Fruit fly (Drosophila melanogaster) whole organism, prepupa: ENCODE data around the gene RabGGTa.
A peak's percentile ranks its signal among the peaks of the same experiment; 100 is the strongest.

Experiments used
- Blimp-1 ChIP-seq: fragments of 200-800 bp; sonication (Bioruptor generic); optimal IDR thresholded peaks from 3 replicates; lab custom pipeline; 2017; ENCODE audit warnings: missing biosample characterization, missing genetic modification characterization, mild to moderate bottlenecking, moderate library complexity, missing genetic modification reagents
- CG10669 ChIP-seq: fragments of 200-800 bp; sonication (Bioruptor generic); optimal IDR thresholded peaks from 3 replicates; lab custom pipeline; 2018; ENCODE audit warnings: missing biosample characterization, mild to moderate bottlenecking, missing genetic modification characterization, moderate library complexity
- CG11762 ChIP-seq: fragments of 200-800 bp; sonication (Bioruptor generic); optimal IDR thresholded peaks from 3 replicates; lab custom pipeline; 2016; ENCODE audit warnings: missing biosample characterization, missing genetic modification characterization; ENCODE audit not compliant: insufficient read depth
- CG11902 ChIP-seq: fragments of 200-800 bp; sonication (Bioruptor generic); optimal IDR thresholded peaks from 3 replicates; lab custom pipeline; 2016; ENCODE audit warnings: missing biosample characterization, missing genetic modification characterization
- CG15336 ChIP-seq: fragments of 200-800 bp; sonication (Bioruptor generic); IDR thresholded peaks from 2 replicates; pipeline ENCODE4 v1.3.6; 2022; ENCODE audit warnings: missing biosample characterization, missing genetic modification characterization
- CG1621 ChIP-seq: fragments of 200-800 bp; sonication (Bioruptor generic); optimal IDR thresholded peaks from 3 replicates; lab custom pipeline; 2018; ENCODE audit warnings: missing biosample characterization, mild to moderate bottlenecking, missing genetic modification characterization
- CG16779 ChIP-seq: fragments of 200-800 bp; sonication (Bioruptor generic); optimal IDR thresholded peaks from 3 replicates; lab custom pipeline; 2017; ENCODE audit warnings: missing biosample characterization, mild to moderate bottlenecking, missing genetic modification characterization
- CG3032 ChIP-seq: fragments of 200-800 bp; optimal IDR thresholded peaks from 2 replicates; lab custom pipeline; 2019; ENCODE audit warnings: missing biosample characterization, mild to moderate bottlenecking, missing genetic modification characterization, moderate library complexity
- CG31627 ChIP-seq: fragments of 200-800 bp; sonication (Bioruptor generic); optimal IDR thresholded peaks from 3 replicates; lab custom pipeline; 2016; ENCODE audit warnings: missing biosample characterization, missing genetic modification characterization
- CG32006 ChIP-seq: fragments of 200-800 bp; sonication (Bioruptor generic); optimal IDR thresholded peaks from 3 replicates; lab custom pipeline; 2017; ENCODE audit warnings: missing biosample characterization, mild to moderate bottlenecking, missing genetic modification characterization
- CG34406 ChIP-seq: fragments of 200-800 bp; sonication (Bioruptor generic); optimal IDR thresholded peaks from 3 replicates; lab custom pipeline; 2016; ENCODE audit warnings: missing biosample characterization, missing genetic modification characterization
- CG3919 ChIP-seq: fragments of 200-800 bp; sonication (Bioruptor generic); optimal IDR thresholded peaks from 3 replicates; lab custom pipeline; 2016; ENCODE audit warnings: missing biosample characterization, missing genetic modification characterization
- CG4318 ChIP-seq: fragments of 200-800 bp; sonication (Bioruptor generic); optimal IDR thresholded peaks from 3 replicates; lab custom pipeline; 2017; ENCODE audit warnings: missing biosample characterization, mild to moderate bottlenecking, missing genetic modification characterization
- CG6163 ChIP-seq: fragments of 200-800 bp; sonication (Bioruptor generic); IDR thresholded peaks from 3 replicates; pipeline ENCODE4 v1.3.6; 2022; ENCODE audit warnings: missing biosample characterization, missing genetic modification characterization
- CG6276 ChIP-seq: fragments of 200-800 bp; sonication (Bioruptor generic); optimal IDR thresholded peaks from 2 replicates; lab custom pipeline; 2017; ENCODE audit warnings: missing biosample characterization, mild to moderate bottlenecking, missing genetic modification characterization
- CG6808 ChIP-seq: fragments of 200-800 bp; sonication (Bioruptor generic); optimal IDR thresholded peaks from 3 replicates; lab custom pipeline; 2017; ENCODE audit warnings: missing biosample characterization, missing genetic modification characterization, mild to moderate bottlenecking, moderate library complexity, missing genetic modification reagents
- CG6854 ChIP-seq: fragments of 200-800 bp; sonication (Bioruptor generic); optimal IDR thresholded peaks from 2 replicates; lab custom pipeline; 2017; ENCODE audit warnings: missing biosample characterization, mild to moderate bottlenecking, missing genetic modification characterization
- CG7368 ChIP-seq: fragments of 200-800 bp; sonication (Bioruptor generic); optimal IDR thresholded peaks from 3 replicates; lab custom pipeline; 2016; ENCODE audit warnings: missing biosample characterization, missing genetic modification characterization
- CG8119 ChIP-seq: fragments of 200-800 bp; sonication (Bioruptor generic); IDR thresholded peaks from 3 replicates; pipeline ENCODE4 v1.3.6; 2022; ENCODE audit warnings: missing biosample characterization, missing genetic modification characterization
- CG8319 ChIP-seq: fragments of 200-800 bp; sonication (Bioruptor generic); optimal IDR thresholded peaks from 3 replicates; lab custom pipeline; 2016; ENCODE audit warnings: missing biosample characterization, missing genetic modification characterization
- CG8632 ChIP-seq: fragments of 200-800 bp; sonication (Bioruptor generic); optimal IDR thresholded peaks from 3 replicates; lab custom pipeline; 2016; ENCODE audit warnings: missing biosample characterization, missing genetic modification characterization
- Eip75B ChIP-seq: fragments of 200-800 bp; sonication (Bioruptor generic); optimal IDR thresholded peaks from 3 replicates; lab custom pipeline; 2016; ENCODE audit warnings: missing biosample characterization, missing genetic modification characterization
- Eip78C ChIP-seq: fragments of 200-800 bp; sonication (Bioruptor generic); peaks from one replicate; lab custom pipeline; 2016; ENCODE audit warnings: missing biosample characterization, missing genetic modification characterization
- Eip93F ChIP-seq: fragments of 200-800 bp; sonication (Bioruptor generic); optimal IDR thresholded peaks from 2 replicates; lab custom pipeline; 2016; ENCODE audit warnings: missing biosample characterization, mild to moderate bottlenecking, missing genetic modification characterization
- Ets21C ChIP-seq: fragments of 200-800 bp; sonication (Bioruptor generic); optimal IDR thresholded peaks from 3 replicates; lab custom pipeline; 2016; ENCODE audit warnings: missing biosample characterization, missing genetic modification characterization
- Gug ChIP-seq: fragments of 200-800 bp; sonication (Bioruptor generic); IDR thresholded peaks from 2 replicates; pipeline ENCODE4 v1.3.6; 2022; ENCODE audit warnings: missing biosample characterization, missing genetic modification characterization
- Hr39 ChIP-seq: fragments of 200-800 bp; sonication (Bioruptor generic); optimal IDR thresholded peaks from 2 replicates; lab custom pipeline; 2016; ENCODE audit warnings: missing biosample characterization, missing genetic modification characterization
- Lpt ChIP-seq: fragments of 200-800 bp; sonication (Bioruptor generic); optimal IDR thresholded peaks from 3 replicates; lab custom pipeline; 2016; ENCODE audit warnings: missing biosample characterization, missing genetic modification characterization
- Met ChIP-seq: fragments of 200-800 bp; sonication (Bioruptor generic); optimal IDR thresholded peaks from 3 replicates; lab custom pipeline; 2016; ENCODE audit warnings: missing biosample characterization, missing genetic modification characterization
- OdsH ChIP-seq: fragments of 200-800 bp; sonication (Bioruptor generic); optimal IDR thresholded peaks from 3 replicates; lab custom pipeline; 2016; ENCODE audit warnings: missing biosample characterization, missing genetic modification characterization
- Smox ChIP-seq: fragments of 200-800 bp; sonication (Bioruptor generic); optimal IDR thresholded peaks from 3 replicates; lab custom pipeline; 2016; ENCODE audit warnings: missing biosample characterization, missing genetic modification characterization
- Sox102F ChIP-seq: fragments of 200-800 bp; sonication (Bioruptor generic); optimal IDR thresholded peaks from 2 replicates; lab custom pipeline; 2016; ENCODE audit warnings: missing biosample characterization, mild to moderate bottlenecking, missing genetic modification characterization
- Sox14 ChIP-seq: fragments of 200-800 bp; sonication (Bioruptor generic); optimal IDR thresholded peaks from 3 replicates; lab custom pipeline; 2016; ENCODE audit warnings: missing biosample characterization, missing genetic modification characterization
- Sox15 ChIP-seq: fragments of 200-800 bp; sonication (Bioruptor generic); optimal IDR thresholded peaks from 3 replicates; lab custom pipeline; 2016; ENCODE audit warnings: missing biosample characterization, missing genetic modification characterization
- achi ChIP-seq: fragments of 200-800 bp; sonication (Bioruptor generic); optimal IDR thresholded peaks from 3 replicates; lab custom pipeline; 2016; ENCODE audit warnings: missing biosample characterization, missing genetic modification characterization
- acj6 ChIP-seq: fragments of 200-800 bp; sonication (Bioruptor generic); optimal IDR thresholded peaks from 3 replicates; lab custom pipeline; 2016; ENCODE audit warnings: missing biosample characterization, missing genetic modification characterization
- cyc ChIP-seq: fragments of 200-800 bp; sonication (Bioruptor generic); optimal IDR thresholded peaks from 3 replicates; lab custom pipeline; 2016; ENCODE audit warnings: missing biosample characterization, missing genetic modification characterization
- dac ChIP-seq: fragments of 200-800 bp; sonication (Bioruptor generic); optimal IDR thresholded peaks from 2 replicates; lab custom pipeline; 2017; ENCODE audit warnings: missing biosample characterization, mild to moderate bottlenecking, missing genetic modification characterization
- dsx ChIP-seq: fragments of 200-800 bp; optimal IDR thresholded peaks from 3 replicates; lab custom pipeline; 2019; ENCODE audit warnings: missing biosample characterization, mild to moderate bottlenecking, missing genetic modification characterization, moderate library complexity; ENCODE audit not compliant: poor library complexity, severe bottlenecking
- eg ChIP-seq: fragments of 200-800 bp; sonication (Bioruptor generic); IDR thresholded peaks from 3 replicates; pipeline ENCODE4 v1.3.6; 2022; ENCODE audit warnings: missing biosample characterization, missing genetic modification characterization
- fd59A ChIP-seq: fragments of 200-800 bp; sonication (Bioruptor generic); optimal IDR thresholded peaks from 2 replicates; lab custom pipeline; 2017; ENCODE audit warnings: missing biosample characterization, mild to moderate bottlenecking, missing genetic modification characterization, missing genetic modification reagents
- fd85E ChIP-seq: fragments of 200-800 bp; sonication (Bioruptor generic); optimal IDR thresholded peaks from 3 replicates; lab custom pipeline; 2016; ENCODE audit warnings: missing biosample characterization, missing genetic modification characterization
- lz ChIP-seq: fragments of 200-800 bp; sonication (Bioruptor generic); optimal IDR thresholded peaks from 3 replicates; lab custom pipeline; 2016; ENCODE audit warnings: missing biosample characterization, missing genetic modification characterization
- net ChIP-seq: fragments of 200-800 bp; sonication (Bioruptor generic); optimal IDR thresholded peaks from 3 replicates; lab custom pipeline; 2016; ENCODE audit warnings: missing biosample characterization, missing genetic modification characterization
- pdm3 ChIP-seq: fragments of 200-800 bp; sonication (Bioruptor generic); optimal IDR thresholded peaks from 3 replicates; lab custom pipeline; 2016; ENCODE audit warnings: missing biosample characterization, missing genetic modification characterization
- salr ChIP-seq, 2 experiments: fragments of 200-800 bp; sonication (Bioruptor generic); optimal IDR thresholded peaks; 3 replicates each; lab custom pipeline; 2016 to 2018; ENCODE audit warnings: missing biosample characterization in 2 of 2, missing genetic modification characterization in 2 of 2, mild to moderate bottlenecking in 1 of 2
- ss ChIP-seq, 2 experiments: fragments of 200-800 bp; sonication (Bioruptor generic); optimal IDR thresholded peaks; 2 replicates in 1 of 2; 3 replicates in 1 of 2; lab custom pipeline; 2017 to 2018; ENCODE audit warnings: mild to moderate bottlenecking in 2 of 2, missing biosample characterization in 2 of 2, missing genetic modification characterization in 2 of 2, moderate library complexity in 1 of 2
- svp ChIP-seq: fragments of 200-800 bp; sonication (Bioruptor generic); peaks from one replicate; lab custom pipeline; 2016; ENCODE audit warnings: missing biosample characterization, missing genetic modification characterization

RabGGTa gene

DNA sequence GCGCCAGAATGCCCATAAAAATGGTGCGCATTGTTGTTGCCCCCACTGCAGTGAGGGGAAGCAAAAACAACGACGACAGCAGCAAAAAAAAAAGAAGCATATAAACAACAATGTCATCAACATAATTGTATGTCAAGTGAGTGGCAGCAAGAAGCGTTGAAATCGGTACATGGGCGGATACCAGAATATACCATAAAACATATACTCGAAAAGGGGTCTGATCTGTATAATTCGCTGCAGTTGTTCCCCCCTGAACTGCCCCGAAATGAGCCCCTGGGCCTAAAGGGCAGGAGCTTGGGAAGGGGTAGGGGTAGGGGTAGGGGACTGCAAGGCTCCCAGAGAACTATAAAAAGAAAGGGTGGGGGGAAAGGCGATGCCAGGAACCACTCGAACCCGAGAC, 16.0 kb upstream of the RabGGTa start (continued):
- no peak for TF ChIP-seq Hr39 (GFP tag; lab: Kevin White, UChicago)
- TF ChIP-seq CG6808 (GFP tag; lab: Kevin White, UChicago): peak; percentile 85
- no peak for TF ChIP-seq CG32006
- peak; percentile 37 for TF ChIP-seq CG3032 (tag; lab: Kevin White, UChicago)
- no peak for TF ChIP-seq CG15336
- no peak for TF ChIP-seq pdm3
- no peak for TF ChIP-seq fd85E (GFP tag; lab: Kevin White, UChicago)
- no peak for TF ChIP-seq Ets21C
- TF ChIP-seq CG3919 (GFP tag; lab: Kevin White, UChicago): peak; percentile 54
- TF ChIP-seq Sox102F (GFP tag; lab: Kevin White, UChicago): peak; percentile 12
- TF ChIP-seq dsx (GFP tag; lab: Kevin White, UChicago): peak; percentile 94
- TF ChIP-seq CG31627 (GFP tag; lab: Kevin White, UChicago): no peak
- no peak for TF ChIP-seq Smox (GFP tag; lab: Kevin White, UChicago)
- TF ChIP-seq Eip93F (GFP tag; lab: Kevin White, UChicago): no peak
- peak; percentile 16 for TF ChIP-seq acj6 (GFP tag; lab: Kevin White, UChicago)
- TF ChIP-seq CG8119 (GFP tag; lab: Robert Waterston, UW): no peak
- no peak for TF ChIP-seq CG8632 (GFP tag; lab: Kevin White, UChicago)
- TF ChIP-seq CG6276 (GFP tag; lab: Kevin White, UChicago): no peak
- no peak for TF ChIP-seq lz
- TF ChIP-seq CG6854: peak; percentile 37
- no peak for TF ChIP-seq CG11902 (GFP tag; lab: Kevin White, UChicago)
- TF ChIP-seq net (GFP tag; lab: Kevin White, UChicago): peak; percentile 28
- TF ChIP-seq salr (GFP tag; optimal IDR thresholded peaks at IDR 0.05; lab: Kevin White, UChicago): peak in 1 of 2 experiments; percentile 51
- TF ChIP-seq Blimp-1: no peak
- no peak for TF ChIP-seq Met
- no peak for TF ChIP-seq fd59A
- TF ChIP-seq Sox14 (GFP tag; lab: Kevin White, UChicago): no peak
- TF ChIP-seq OdsH (GFP tag; lab: Kevin White, UChicago): no peak
- TF ChIP-seq CG10669: peak; percentile 41
- no peak for TF ChIP-seq Lpt (GFP tag; lab: Kevin White, UChicago)
- no peak for TF ChIP-seq CG16779 (tag; lab: Kevin White, UChicago)
- no peak for TF ChIP-seq svp
- peak; percentile 12 for TF ChIP-seq CG7368 (GFP tag; lab: Kevin White, UChicago)
- TF ChIP-seq Gug (GFP tag; lab: Robert Waterston, UW): no peak
- peak; percentile 8 for TF ChIP-seq CG34406 (GFP tag; lab: Kevin White, UChicago)
- TF ChIP-seq, all 60 proteins: peak for 25

DNA sequence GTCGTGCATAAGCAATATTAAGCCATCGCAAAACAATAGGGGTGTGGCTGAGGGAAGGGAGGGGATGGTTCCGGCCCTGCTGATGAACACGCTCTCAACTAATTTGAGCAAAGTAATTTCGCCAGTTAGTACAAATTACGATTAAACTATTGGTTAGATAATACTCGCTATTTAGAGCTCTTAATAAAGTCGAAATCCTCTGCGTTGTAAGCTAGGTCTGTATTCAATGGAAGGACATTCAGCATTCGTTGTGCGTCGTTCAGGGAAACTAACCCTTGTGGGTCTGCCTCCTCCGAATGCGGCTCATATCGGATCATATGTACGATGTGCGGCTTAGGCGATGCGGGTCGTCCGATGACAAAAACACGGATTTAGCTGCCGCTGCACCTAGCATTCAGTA, 15.5 kb upstream of the RabGGTa start:
- TF ChIP-seq CG34406 (GFP tag; lab: Kevin White, UChicago): no peak
- TF ChIP-seq CG32006: no peak
- TF ChIP-seq Sox14 (GFP tag; lab: Kevin White, UChicago): peak; percentile 40
- TF ChIP-seq acj6 (GFP tag; lab: Kevin White, UChicago): peak; percentile 16
- TF ChIP-seq CG31627 (GFP tag; lab: Kevin White, UChicago): no peak
- TF ChIP-seq CG11902 (GFP tag; lab: Kevin White, UChicago): no peak
- TF ChIP-seq dac (GFP tag; lab: Kevin White, UChicago): no peak
- TF ChIP-seq CG7368 (GFP tag; lab: Kevin White, UChicago): no peak
- no peak for TF ChIP-seq lz
- TF ChIP-seq Eip78C (GFP tag; lab: Kevin White, UChicago): peak; percentile 85
- no peak for TF ChIP-seq CG6808 (GFP tag; lab: Kevin White, UChicago)
- peak; percentile 37; the same call in 2 of the 3 replicates for TF ChIP-seq CG6163 (GFP tag; lab: Robert Waterston, UW)
- peak; percentile 42 for TF ChIP-seq CG1621 (tag; lab: Kevin White, UChicago)
- no peak for TF ChIP-seq Sox102F (GFP tag; lab: Kevin White, UChicago)
- TF ChIP-seq cyc (GFP tag; lab: Kevin White, UChicago): no peak
- peak; percentile 6 for TF ChIP-seq pdm3
- TF ChIP-seq eg: 0 out of 3 replicates have a peak, but pooled peaks have one; percentile 9
- peak; percentile 35 for TF ChIP-seq CG11762
- TF ChIP-seq Lpt (GFP tag; lab: Kevin White, UChicago): no peak
- no peak for TF ChIP-seq CG8319 (GFP tag; lab: Kevin White, UChicago)
- TF ChIP-seq Sox15 (GFP tag; lab: Kevin White, UChicago): no peak
- no peak for TF ChIP-seq CG15336
- TF ChIP-seq ss (GFP tag; optimal IDR thresholded peaks at IDR 0.05; lab: Kevin White, UChicago): peak in 1 of 2 experiments; percentile 0
- TF ChIP-seq CG6276 (GFP tag; lab: Kevin White, UChicago): no peak
- no peak for TF ChIP-seq achi (GFP tag; lab: Kevin White, UChicago)
- TF ChIP-seq dsx (GFP tag; lab: Kevin White, UChicago): no peak
- peak; percentile 33 for TF ChIP-seq svp
- no peak for TF ChIP-seq Ets21C
- TF ChIP-seq OdsH (GFP tag; lab: Kevin White, UChicago): peak; percentile 24
- no peak for TF ChIP-seq CG8632 (GFP tag; lab: Kevin White, UChicago)
- TF ChIP-seq Eip75B (GFP tag; lab: Kevin White, UChicago): no peak
- no peak for TF ChIP-seq CG4318 (GFP tag; lab: Kevin White, UChicago)
- TF ChIP-seq CG3919 (GFP tag; lab: Kevin White, UChicago): no peak
- no peak for TF ChIP-seq salr (GFP tag; optimal IDR thresholded peaks at IDR 0.05; lab: Kevin White, UChicago)
